Worm (Caenorhabditis elegans): Measurements from ENCODE around the gene F39H12.3.

The F39H12.3 gene

DNA sequence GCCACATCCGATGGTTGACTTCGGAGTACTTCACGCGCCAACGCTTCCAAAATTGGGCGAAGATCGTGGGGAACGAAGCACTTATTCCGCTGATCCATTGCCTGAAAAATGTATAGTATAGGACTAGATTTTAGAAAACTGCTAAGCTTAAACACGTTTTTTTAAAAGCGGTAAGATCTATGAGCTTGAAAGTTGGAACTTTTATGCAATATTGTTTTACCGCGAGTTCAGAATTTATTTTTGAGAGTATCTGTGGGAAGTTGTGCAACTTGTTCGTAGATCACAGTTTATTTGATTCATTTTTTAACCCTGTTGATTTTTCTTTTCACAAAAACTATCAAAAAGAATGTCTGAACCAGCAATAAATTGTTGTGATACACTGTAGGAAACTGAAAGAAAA, at the start of gene F39H12.3:
Gene F39H12.3, minus strand, starts transcription at position 101 of the 400 bp plus-strand sequence.
- TF ChIP-seq nhr-25 (tag; optimal IDR thresholded peaks at IDR 0.05; ENCODE audit: borderline replicate concordance, insufficient read depth) (no peak), zfp-2 (tag; optimal IDR thresholded peaks at IDR 0.05) (no peak), lir-3 (tag; optimal IDR thresholded peaks at IDR 0.05) (no peak), pha-4 (GFP tag; IDR thresholded peaks at IDR 0.05) (no peak), pha-4 (tag; optimal IDR thresholded peaks at IDR 0.05) (no peak), hlh-30 (tag; optimal IDR thresholded peaks at IDR 0.05; ENCODE audit: insufficient read depth) (no peak), mes-2 (tag; optimal IDR thresholded peaks at IDR 0.05; ENCODE audit: poor library complexity, severe bottlenecking) (no peak), lin-1 (GFP tag; IDR thresholded peaks at IDR 0.05) (no peak), dmd-8 (GFP tag; IDR thresholded peaks at IDR 0.05) (no peak), F49E8.2 (tag; optimal IDR thresholded peaks at IDR 0.05; ENCODE audit: borderline replicate concordance) (no peak), unc-130 (GFP tag; optimal IDR thresholded peaks at IDR 0.05) (no peak), skn-1 (tag; optimal IDR thresholded peaks at IDR 0.05) (no peak), nhr-237 (tag; optimal IDR thresholded peaks at IDR 0.05) (no peak), R02D3.7 (tag; optimal IDR thresholded peaks at IDR 0.05) (no peak)

DNA sequence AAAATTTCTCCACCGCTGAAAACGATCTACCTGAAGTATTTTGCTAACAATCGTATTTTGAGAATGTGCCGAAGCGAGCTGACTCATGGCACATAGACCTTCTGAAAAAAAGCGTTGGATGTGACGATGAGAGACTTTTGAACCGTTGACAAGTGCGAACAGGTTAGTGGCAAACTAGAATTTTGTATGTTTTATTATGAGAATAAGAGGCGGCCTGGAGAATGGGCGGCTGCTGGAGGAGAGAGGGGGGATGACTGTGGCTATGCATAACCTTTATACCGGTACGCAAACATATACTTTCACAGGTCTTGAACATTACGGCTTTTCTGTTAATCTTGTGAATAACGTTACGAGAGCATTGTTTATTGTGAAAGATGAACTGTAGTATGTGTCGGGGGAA, 47.0 kb upstream of the F39H12.3 start, which contains the start of gene mam-1:
Gene mam-1, minus strand, starts transcription at position 101 of the 400 bp plus-strand sequence.
- TF ChIP-seq lin-29 (GFP tag; IDR thresholded peaks at IDR 0.05): no peak
- no peak for TF ChIP-seq hif-1 (tag; optimal IDR thresholded peaks at IDR 0.05)
- no peak for TF ChIP-seq nhr-48 (tag; optimal IDR thresholded peaks at IDR 0.05)
- TF ChIP-seq nhr-41 (GFP tag; IDR thresholded peaks at IDR 0.05): no peak
- TF ChIP-seq rbr-2 (tag; optimal IDR thresholded peaks at IDR 0.05): no peak
- no peak for TF ChIP-seq nhr-77 (tag; optimal IDR thresholded peaks at IDR 0.05)
- no peak for TF ChIP-seq lin-39 (tag; optimal IDR thresholded peaks at IDR 0.05)
- no peak for TF ChIP-seq skn-1 (tag; optimal IDR thresholded peaks at IDR 0.05)
- no peak for TF ChIP-seq dpl-1 (GFP tag; optimal IDR thresholded peaks at IDR 0.05)
- TF ChIP-seq T20F7.1 (GFP tag; optimal IDR thresholded peaks at IDR 0.05): no peak
- TF ChIP-seq mdl-1 (tag; optimal IDR thresholded peaks at IDR 0.05): no peak
- TF ChIP-seq F49E8.2 (tag; optimal IDR thresholded peaks at IDR 0.05; ENCODE audit: borderline replicate concordance): no peak
- TF ChIP-seq attf-4 (tag; optimal IDR thresholded peaks at IDR 0.05): no peak
- no peak for TF ChIP-seq gei-8 (GFP tag; optimal IDR thresholded peaks at IDR 0.05)

DNA sequence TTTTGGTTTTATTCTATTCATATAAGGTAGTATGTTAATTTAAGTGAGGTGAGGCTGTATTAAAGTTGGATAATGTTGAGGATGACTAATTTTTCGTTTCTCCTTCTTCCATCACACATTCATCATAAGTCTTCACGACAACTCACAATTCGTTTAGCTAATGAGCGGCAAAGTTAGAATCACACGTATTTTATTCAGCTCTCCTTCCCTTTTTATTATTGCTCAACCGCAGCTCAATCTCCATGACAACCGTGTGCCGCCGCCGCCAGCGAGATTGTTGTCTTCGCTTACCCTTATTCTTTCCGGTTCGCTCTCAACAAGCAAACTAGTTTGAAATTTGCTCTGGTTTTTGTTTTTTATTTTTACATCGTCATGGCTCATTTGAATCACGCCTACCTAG, 39.1 kb upstream of the F39H12.3 start, which contains the start of gene ZC13.2:
Gene ZC13.2, plus strand, starts transcription at position 301 of the 400 bp plus-strand sequence.
- TF ChIP-seq nhr-6 (tag; optimal IDR thresholded peaks at IDR 0.05): no peak
- no peak for TF ChIP-seq dmd-8 (GFP tag; IDR thresholded peaks at IDR 0.05)
- no peak for TF ChIP-seq vab-7 (GFP tag; IDR thresholded peaks at IDR 0.05)
- TF ChIP-seq nhr-77 (tag; optimal IDR thresholded peaks at IDR 0.05): no peak
- no peak for TF ChIP-seq ceh-82 (tag; optimal IDR thresholded peaks at IDR 0.05)
- no peak for TF ChIP-seq ZK546.5 (tag; optimal IDR thresholded peaks at IDR 0.05)
- peak in 1 of 2 experiments; percentile 66 for TF ChIP-seq unc-62 (GFP tag; optimal IDR thresholded peaks at IDR 0.05 in 1 of 2)
- TF ChIP-seq unc-62 (tag; optimal IDR thresholded peaks at IDR 0.05): no peak
- no peak for TF ChIP-seq nhr-42 (GFP tag; IDR thresholded peaks at IDR 0.05)
- TF ChIP-seq lin-38 (GFP tag; IDR thresholded peaks at IDR 0.05): no peak
- TF ChIP-seq zip-11 (GFP tag; IDR thresholded peaks at IDR 0.05): no peak
- no peak for TF ChIP-seq nhr-111 (GFP tag; optimal IDR thresholded peaks at IDR 0.05)
- TF ChIP-seq F37D6.2 (tag; optimal IDR thresholded peaks at IDR 0.05): no peak
- peak; percentile 6 for TF ChIP-seq aha-1 (tag)

All from whole organism, L4 larva.